Fruit fly (Drosophila melanogaster): ENCODE data around the gene hng3.

DNA sequence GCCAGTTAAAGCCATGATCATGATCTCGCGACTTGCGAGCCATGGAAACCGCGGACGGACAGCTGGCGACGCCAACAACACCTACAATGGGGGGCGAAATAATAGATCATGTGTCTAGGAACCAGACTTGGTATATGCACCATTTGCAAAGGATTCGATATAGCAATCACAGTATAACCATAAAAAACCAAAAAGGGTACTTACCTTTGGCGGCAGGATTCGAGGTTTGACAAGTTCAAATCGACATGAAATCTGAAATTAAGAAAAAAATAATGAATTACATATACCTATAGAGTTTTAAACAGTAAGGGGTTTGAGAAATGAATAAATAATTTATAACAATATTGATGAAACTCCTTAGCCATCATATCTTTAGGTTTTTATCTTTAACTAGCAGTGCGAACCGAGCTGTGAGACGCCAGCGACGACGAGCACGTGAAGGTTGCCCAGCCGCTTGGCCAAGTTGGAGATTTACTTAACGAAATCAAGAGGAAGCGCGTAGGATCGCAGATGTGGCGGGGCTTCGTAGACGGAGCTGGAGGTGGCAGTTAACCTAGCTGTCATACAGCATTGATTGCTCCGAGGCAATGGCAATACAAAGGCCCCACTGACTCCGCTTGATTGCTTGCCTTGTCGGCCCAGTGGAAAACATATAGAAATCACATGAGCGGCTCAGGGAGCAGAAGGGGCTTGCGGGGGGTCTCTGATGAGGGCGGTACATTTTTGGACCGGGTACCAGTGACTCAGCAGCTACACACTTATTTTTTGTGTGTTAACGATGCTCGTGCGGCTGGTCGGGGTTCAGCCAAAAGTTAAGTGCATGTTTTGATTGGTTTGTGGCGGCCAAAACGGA, 21.2 kb downstream of the hng3 start:
- TF ChIP-seq Gug (GFP tag; IDR thresholded peaks at IDR 0.05) (peak; percentile 13; the same call in 1 of the 2 replicates), OdsH (GFP tag; optimal IDR thresholded peaks at IDR 0.05) (peak; percentile 76), Sox102F (GFP tag; optimal IDR thresholded peaks at IDR 0.05) (no peak)

Measured in whole organism, prepupa.